Fruit fly (Drosophila melanogaster) whole organism, embryonic: ENCODE measurements around the gene CG14820.

Source experiments
- Aef1 ChIP-seq: fragments of 200-800 bp; sonication (Bioruptor generic); IDR thresholded peaks from 3 replicates; pipeline ENCODE4 v1.3.6; 2022; ENCODE audit warnings: missing biosample characterization, missing genetic modification characterization
- Awh ChIP-seq: fragments of 200-800 bp; sonication (Bioruptor generic); IDR thresholded peaks from 2 replicates; pipeline ENCODE4, ENCODE4 v1.3.6; 2022; ENCODE audit warnings: missing biosample characterization, missing genetic modification characterization
- Bdp1 ChIP-seq: fragments of 200-800 bp; sonication (Bioruptor generic); optimal IDR thresholded peaks from 3 replicates; lab custom pipeline; 2016; ENCODE audit warnings: missing biosample characterization, missing genetic modification characterization
- CG10979 ChIP-seq: fragments of 200-800 bp; sonication (Bioruptor generic); optimal IDR thresholded peaks from 2 replicates; lab custom pipeline; 2018; ENCODE audit warnings: missing biosample characterization, mild to moderate bottlenecking, missing genetic modification characterization, moderate library complexity
- CG12155 ChIP-seq: fragments of 200-800 bp; sonication (Bioruptor generic); optimal IDR thresholded peaks from 3 replicates; lab custom pipeline; 2016; ENCODE audit warnings: missing biosample characterization, missing genetic modification characterization
- CG12299 ChIP-seq: fragments of 200-800 bp; sonication (Bioruptor generic); optimal IDR thresholded peaks from 2 replicates; lab custom pipeline; 2018; ENCODE audit warnings: missing biosample characterization, mild to moderate bottlenecking, missing genetic modification characterization
- CG13287 ChIP-seq: fragments of 200-800 bp; sonication (Bioruptor generic); IDR thresholded peaks from 2 replicates; pipeline ENCODE4 v1.3.6; 2022; ENCODE audit warnings: missing biosample characterization, missing genetic modification characterization; ENCODE audit not compliant: partially characterized antibody
- CG15601 ChIP-seq: fragments of 200-800 bp; sonication (Bioruptor generic); optimal IDR thresholded peaks from 3 replicates; lab custom pipeline; 2019; ENCODE audit warnings: missing biosample characterization, mild to moderate bottlenecking, missing genetic modification characterization, moderate library complexity
- CG16779 ChIP-seq: fragments of 200-800 bp; sonication (Bioruptor generic); IDR thresholded peaks from 2 replicates; pipeline ENCODE4 v1.3.6; 2022; ENCODE audit warnings: missing biosample characterization, missing genetic modification characterization
- CG2875 ChIP-seq: fragments of 200-800 bp; sonication (Bioruptor generic); optimal IDR thresholded peaks from 2 replicates; lab custom pipeline; 2017; ENCODE audit warnings: missing biosample characterization, mild to moderate bottlenecking, missing genetic modification characterization, missing genetic modification reagents
- CG32772 ChIP-seq: fragments of 200-800 bp; sonication (Bioruptor generic); IDR thresholded peaks from 2 replicates; pipeline ENCODE4 v1.3.6; 2022; ENCODE audit warnings: missing biosample characterization, missing genetic modification characterization
- CG3281 ChIP-seq: fragments of 200-800 bp; sonication (Bioruptor generic); optimal IDR thresholded peaks from 3 replicates; lab custom pipeline; 2017; ENCODE audit warnings: missing biosample characterization, mild to moderate bottlenecking, missing genetic modification characterization
- CG4424 ChIP-seq: fragments of 200-800 bp; sonication (Bioruptor generic); optimal IDR thresholded peaks from 3 replicates; lab custom pipeline; 2016; ENCODE audit warnings: missing biosample characterization, missing genetic modification characterization
- CG4730 ChIP-seq: fragments of 200-800 bp; sonication (Bioruptor generic); IDR thresholded peaks from 2 replicates; pipeline ENCODE4 v1.3.6; 2022; ENCODE audit warnings: missing biosample characterization, missing genetic modification characterization
- CG7839 ChIP-seq: fragments of 200-800 bp; sonication (Bioruptor generic); optimal IDR thresholded peaks from 3 replicates; lab custom pipeline; 2018; ENCODE audit warnings: missing biosample characterization, mild to moderate bottlenecking, missing genetic modification characterization, moderate library complexity
- CG8089 ChIP-seq: fragments of 200-800 bp; sonication (Bioruptor generic); optimal IDR thresholded peaks from 3 replicates; lab custom pipeline; 2016; ENCODE audit warnings: missing biosample characterization, missing genetic modification characterization
- CG8290 ChIP-seq, 3 experiments: fragments of 200-800 bp; sonication (Bioruptor generic); optimal IDR thresholded peaks; 2 replicates each; lab custom pipeline; 2016 to 2019; ENCODE audit warnings: missing biosample characterization in 3 of 3, missing genetic modification characterization in 3 of 3, mild to moderate bottlenecking in 2 of 3, moderate library complexity in 1 of 3
- CHES-1-like ChIP-seq: fragments of 200-800 bp; sonication (Bioruptor generic); optimal IDR thresholded peaks from 2 replicates; lab custom pipeline; 2016; ENCODE audit warnings: missing biosample characterization, missing genetic modification characterization
- D ChIP-seq, 2 experiments: fragments of 200-800 bp in 1 of 2; fragments of >200 bp in 1 of 2; sonication (Bioruptor generic) in 1 of 2; optimal IDR thresholded peaks; 2 replicates in 1 of 2; 3 replicates in 1 of 2; lab custom pipeline; 2017; ENCODE audit warnings: mild to moderate bottlenecking in 1 of 2, missing biosample characterization in 1 of 2, missing genetic modification characterization in 1 of 2, missing genetic modification reagents in 1 of 2
- Dbx ChIP-seq: fragments of 200-800 bp; sonication (Bioruptor generic); IDR thresholded peaks from 3 replicates; pipeline ENCODE4 v1.3.6; 2022; ENCODE audit warnings: missing biosample characterization, missing genetic modification characterization
- Ets65A ChIP-seq: fragments of 200-800 bp; sonication (Bioruptor generic); peaks from one replicate; lab custom pipeline; 2016; ENCODE audit warnings: missing biosample characterization, missing genetic modification characterization
- MTF-1 ChIP-seq: fragments of 200-800 bp; sonication (Bioruptor generic); optimal IDR thresholded peaks from 2 replicates; lab custom pipeline; 2018; ENCODE audit warnings: missing biosample characterization, mild to moderate bottlenecking, missing genetic modification characterization, borderline replicate concordance
- NfI ChIP-seq: fragments of 200-800 bp; sonication (Bioruptor generic); optimal IDR thresholded peaks from 3 replicates; lab custom pipeline; 2018; ENCODE audit warnings: missing biosample characterization, mild to moderate bottlenecking, missing genetic modification characterization, moderate library complexity
- Pdp1 ChIP-seq, 2 experiments: fragments of 200-800 bp; sonication (Bioruptor generic); optimal IDR thresholded peaks; 3 replicates each; lab custom pipeline; 2016; ENCODE audit warnings: missing biosample characterization in 2 of 2, missing genetic modification characterization in 2 of 2, mild to moderate bottlenecking in 1 of 2, moderate library complexity in 1 of 2
- ab ChIP-seq: fragments of 200-800 bp; sonication (Bioruptor generic); optimal IDR thresholded peaks from 2 replicates; lab custom pipeline; 2016; ENCODE audit warnings: missing biosample characterization, missing genetic modification characterization
- ato ChIP-seq: fragments of 200-800 bp; sonication (Bioruptor generic); IDR thresholded peaks from 2 replicates; pipeline ENCODE4 v1.3.6; 2022; ENCODE audit warnings: missing biosample characterization, missing genetic modification characterization; ENCODE audit not compliant: partially characterized antibody
- bowl ChIP-seq: fragments of 200-800 bp; sonication (Bioruptor generic); IDR thresholded peaks from 2 replicates; pipeline ENCODE4 v1.3.6; 2022; ENCODE audit warnings: missing biosample characterization, missing genetic modification characterization
- chm ChIP-seq: fragments of 200-800 bp; sonication (Bioruptor generic); IDR thresholded peaks from 2 replicates; pipeline ENCODE4 v1.3.6; 2022; ENCODE audit warnings: missing biosample characterization, missing genetic modification characterization
- disco-r ChIP-seq: fragments of 200-800 bp; sonication (Bioruptor generic); optimal IDR thresholded peaks from 2 replicates; lab custom pipeline; 2016; ENCODE audit warnings: missing biosample characterization, missing genetic modification characterization
- dmrt11E ChIP-seq: fragments of 200-800 bp; sonication (Bioruptor generic); optimal IDR thresholded peaks from 3 replicates; lab custom pipeline; 2018; ENCODE audit warnings: missing biosample characterization, mild to moderate bottlenecking, missing genetic modification characterization, moderate library complexity
- eve ChIP-seq, 2 experiments: fragments of >200 bp; optimal IDR thresholded peaks; 2 replicates each; lab custom pipeline; 2017; ENCODE audit warnings: missing biosample characterization in 2 of 2, missing genetic modification characterization in 2 of 2
- gem ChIP-seq: fragments of 200-800 bp; sonication (Bioruptor generic); optimal IDR thresholded peaks from 2 replicates; lab custom pipeline; 2019; ENCODE audit warnings: missing biosample characterization, mild to moderate bottlenecking, missing genetic modification characterization, moderate library complexity
- insv ChIP-seq, 2 experiments: fragments of 200-800 bp; sonication (Bioruptor generic); optimal IDR thresholded peaks; 3 replicates each; lab custom pipeline; 2016 to 2018; ENCODE audit warnings: missing biosample characterization in 2 of 2, missing genetic modification characterization in 2 of 2
- ken ChIP-seq: fragments of 200-800 bp; sonication (Bioruptor generic); IDR thresholded peaks from 3 replicates; pipeline ENCODE4 v1.3.6; 2022; ENCODE audit warnings: missing biosample characterization, missing genetic modification characterization
- lab ChIP-seq: fragments of 200-800 bp; sonication (Bioruptor generic); optimal IDR thresholded peaks from 3 replicates; lab custom pipeline; 2017; ENCODE audit warnings: missing biosample characterization, missing genetic modification characterization, mild to moderate bottlenecking, moderate library complexity, missing genetic modification reagents
- lov ChIP-seq, 2 experiments: fragments of 200-800 bp in 1 of 2; fragments of >200 bp in 1 of 2; sonication (Bioruptor generic) in 1 of 2; IDR thresholded peaks in 1 of 2; optimal IDR thresholded peaks in 1 of 2; 2 replicates in 1 of 2; 3 replicates in 1 of 2; pipeline versions ENCODE4 v1.3.6 to Lab custom; 2017 to 2022; ENCODE audit warnings: missing biosample characterization in 1 of 2, missing genetic modification characterization in 1 of 2
- nom ChIP-seq: fragments of 200-800 bp; sonication (Bioruptor generic); optimal IDR thresholded peaks from 2 replicates; lab custom pipeline; 2017; ENCODE audit warnings: missing biosample characterization, missing genetic modification characterization, mild to moderate bottlenecking, moderate library complexity, missing genetic modification reagents
- oc ChIP-seq: fragments of 200-800 bp; sonication (Bioruptor generic); optimal IDR thresholded peaks from 2 replicates; lab custom pipeline; 2018; ENCODE audit warnings: missing biosample characterization, mild to moderate bottlenecking, missing genetic modification characterization, moderate library complexity
- otp ChIP-seq: fragments of 200-800 bp; sonication (Bioruptor generic); IDR thresholded peaks from 3 replicates; pipeline ENCODE4, ENCODE4 v1.3.6; 2022; ENCODE audit warnings: missing biosample characterization, missing genetic modification characterization
- pita ChIP-seq: fragments of 200-800 bp; sonication (Bioruptor generic); optimal IDR thresholded peaks from 2 replicates; lab custom pipeline; 2017; ENCODE audit warnings: missing biosample characterization, mild to moderate bottlenecking, missing genetic modification characterization
- pzg ChIP-seq: fragments of 200-800 bp; sonication (Bioruptor generic); optimal IDR thresholded peaks from 3 replicates; lab custom pipeline; 2018; ENCODE audit warnings: missing biosample characterization, mild to moderate bottlenecking, missing genetic modification characterization, moderate library complexity
- row ChIP-seq: fragments of 200-800 bp; sonication (Bioruptor generic); IDR thresholded peaks from 3 replicates; pipeline ENCODE4 v1.3.6; 2022; ENCODE audit warnings: missing biosample characterization, missing genetic modification characterization
- schlank ChIP-seq: fragments of 200-800 bp; sonication (Bioruptor generic); optimal IDR thresholded peaks from 2 replicates; lab custom pipeline; 2018; ENCODE audit warnings: missing biosample characterization, mild to moderate bottlenecking, missing genetic modification characterization
- scrt ChIP-seq: fragments of 200-800 bp; sonication (Bioruptor generic); optimal IDR thresholded peaks from 2 replicates; lab custom pipeline; 2018; ENCODE audit warnings: missing biosample characterization, mild to moderate bottlenecking, missing genetic modification characterization, moderate library complexity
- sisA ChIP-seq: fragments of 200-800 bp; sonication (Bioruptor generic); IDR thresholded peaks from 2 replicates; pipeline ENCODE4 v1.3.6; 2022; ENCODE audit warnings: missing biosample characterization, missing genetic modification characterization
- tgo ChIP-seq: fragments of 200-800 bp; sonication (Bioruptor generic); IDR thresholded peaks from 3 replicates; pipeline ENCODE4 v1.3.6; 2022; ENCODE audit warnings: missing biosample characterization, missing genetic modification characterization
- vvl ChIP-seq: fragments of 200-800 bp; sonication (Bioruptor generic); IDR thresholded peaks from 2 replicates; pipeline ENCODE4 v1.3.6; 2022; ENCODE audit warnings: missing biosample characterization, missing genetic modification characterization
- wek ChIP-seq: fragments of 200-800 bp; sonication (Bioruptor generic); optimal IDR thresholded peaks from 3 replicates; lab custom pipeline; 2018; ENCODE audit warnings: missing biosample characterization, mild to moderate bottlenecking, missing genetic modification characterization, moderate library complexity

The CG14820 gene

dm6 chr3L:6978757-6979386 lies 46.1 kb downstream of the CG14820 start (continued):
- TF ChIP-seq oc (tag; lab: Kevin White, UChicago) (no peak), CG2875 (GFP tag; lab: Kevin White, UChicago) (no peak), D (optimal IDR thresholded peaks at IDR 0.05; lab: Kevin White, UChicago) (peak; percentile 25), D (GFP tag; optimal IDR thresholded peaks at IDR 0.05; lab: Kevin White, UChicago) (no peak), eve (GFP tag; optimal IDR thresholded peaks at IDR 0.05; lab: Kevin White, UChicago) (peak in 1 of 2 experiments; percentile 61), CG12155 (GFP tag; lab: Kevin White, UChicago) (no peak), CG7839 (no peak), chm (GFP tag; lab: Robert Waterston, UW) (0 out of 2 replicates have a peak, but pooled peaks have one; percentile 24), CG4730 (GFP tag; lab: Robert Waterston, UW) (no peak), row (0 out of 3 replicates have a peak, but pooled peaks have one; percentile 10), vvl (GFP tag; lab: Robert Waterston, UW) (no peak), Pdp1 (GFP tag; optimal IDR thresholded peaks at IDR 0.05; lab: Kevin White, UChicago) (peak in 1 of 2 experiments; percentile 95), ken (GFP tag; lab: Robert Waterston, UW) (no peak), scrt (no peak), bowl (GFP tag; lab: Robert Waterston, UW) (no peak), lov (optimal IDR thresholded peaks at IDR 0.05; lab: Kevin White, UChicago) (no peak), lov (GFP tag; IDR thresholded peaks at IDR 0.05; lab: Robert Waterston, UW) (no peak), NfI (GFP tag; lab: Kevin White, UChicago) (no peak), pita (no peak), nom (no peak), tgo (no peak), ab (GFP tag; lab: Kevin White, UChicago) (no peak), ato (GFP tag; lab: Robert Waterston, UW) (no peak), CG13287 (no peak), Dbx (GFP tag; lab: Robert Waterston, UW) (no peak), dmrt11E (tag; lab: Kevin White, UChicago) (no peak), CG16779 (GFP tag; lab: Robert Waterston, UW) (no peak), gem (peak; percentile 8), Bdp1 (no peak), otp (GFP tag; lab: Robert Waterston, UW) (no peak), disco-r (GFP tag; lab: Kevin White, UChicago) (no peak), CG8089 (GFP tag; lab: Kevin White, UChicago) (no peak), CG32772 (GFP tag; lab: Robert Waterston, UW) (0 out of 2 replicates have a peak, but pooled peaks have one; percentile 6), schlank (tag; lab: Kevin White, UChicago) (no peak), CG3281 (GFP tag; lab: Kevin White, UChicago) (no peak), CG12299 (tag; lab: Kevin White, UChicago) (no peak), Aef1 (no peak), CG15601 (tag; lab: Kevin White, UChicago) (peak; percentile 94), lab (GFP tag; lab: Kevin White, UChicago) (no peak), sisA (GFP tag; lab: Robert Waterston, UW) (no peak), CHES-1-like (GFP tag; lab: Kevin White, UChicago) (no peak), Awh (no peak), Ets65A (GFP tag; lab: Kevin White, UChicago) (no peak), CG8290 (GFP tag; optimal IDR thresholded peaks at IDR 0.05; lab: Kevin White, UChicago) (no peak), CG8290 (tag; optimal IDR thresholded peaks at IDR 0.05; lab: Kevin White, UChicago) (no peak), MTF-1 (no peak), insv (GFP tag; optimal IDR thresholded peaks at IDR 0.05; lab: Kevin White, UChicago) (no peak), CG4424 (GFP tag; lab: Kevin White, UChicago) (no peak), CG10979 (tag; lab: Kevin White, UChicago) (peak; percentile 11), wek (GFP tag; lab: Kevin White, UChicago) (no peak), pzg (GFP tag; lab: Kevin White, UChicago) (no peak)
